Fruit fly (Drosophila melanogaster): Measurements from ENCODE around the gene CG9154.

CG9154 gene

DNA sequence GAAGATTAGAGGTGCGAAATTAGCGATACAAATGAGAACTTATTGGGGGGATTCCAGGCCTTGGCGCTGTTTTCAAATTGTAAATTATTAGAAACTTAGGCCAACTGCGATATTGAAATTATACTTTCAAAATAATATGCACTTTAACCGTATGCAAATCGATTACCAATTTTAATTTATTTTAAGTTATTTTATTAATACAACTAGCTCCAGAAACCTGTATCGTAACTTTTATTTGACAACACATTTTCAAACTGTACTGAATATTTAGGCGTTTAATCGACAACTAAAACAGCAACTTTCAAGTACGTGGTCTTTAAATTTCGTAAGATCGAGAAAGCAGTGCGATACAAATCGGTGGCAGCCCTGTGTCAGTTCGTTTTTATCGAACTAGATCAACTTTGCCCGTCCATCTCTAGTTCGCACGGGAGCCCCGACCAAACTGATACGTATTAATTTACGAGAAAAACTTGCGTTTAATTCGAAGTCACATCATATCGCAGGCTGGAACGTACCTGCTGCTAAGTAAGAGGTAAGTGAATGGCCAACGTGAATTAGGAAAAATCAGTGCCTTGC, at the start of gene CG9154, which contains the start of gene Kr-h2 (continued):
- peak; percentile 42 for TF ChIP-seq CG18262 (tag; optimal IDR thresholded peaks at IDR 0.05)
- no peak for TF ChIP-seq CG6175 (GFP tag; IDR thresholded peaks at IDR 0.05)
- peak; percentile 69 for TF ChIP-seq CG42726 (GFP tag; IDR thresholded peaks at IDR 0.05; ENCODE audit: partially characterized antibody)
- no peak; the same call in 1 of the 2 replicates for TF ChIP-seq CG8765 (GFP tag; IDR thresholded peaks at IDR 0.05)
- no peak for TF ChIP-seq lbe (GFP tag; optimal IDR thresholded peaks at IDR 0.05)
- no peak for TF ChIP-seq CG1792 (GFP tag; optimal IDR thresholded peaks at IDR 0.05)
- TF ChIP-seq Camta (GFP tag; optimal IDR thresholded peaks at IDR 0.05): no peak
- no peak for TF ChIP-seq Hey (tag; optimal IDR thresholded peaks at IDR 0.05)
- TF ChIP-seq btn (GFP tag; optimal IDR thresholded peaks at IDR 0.05): no peak
- peak; percentile 31; the same call in 1 of the 2 replicates for TF ChIP-seq slbo (GFP tag; IDR thresholded peaks at IDR 0.05)
- peak; percentile 100 for TF ChIP-seq CG15514 (GFP tag; optimal IDR thresholded peaks at IDR 0.05)
- no peak for TF ChIP-seq Fer3 (tag; optimal IDR thresholded peaks at IDR 0.05)
- peak; percentile 12 for TF ChIP-seq HmgZ (tag; optimal IDR thresholded peaks at IDR 0.05)
- TF ChIP-seq CG7963 (GFP tag; IDR thresholded peaks at IDR 0.05; ENCODE audit: partially characterized antibody): peak; percentile 77
- peak; percentile 29 for TF ChIP-seq CG12299 (tag; optimal IDR thresholded peaks at IDR 0.05)
- peak; percentile 39 for TF ChIP-seq Drgx (GFP tag; IDR thresholded peaks at IDR 0.05)
- peak in 1 of 2 experiments; percentile 9 for TF ChIP-seq insv (GFP tag; optimal IDR thresholded peaks at IDR 0.05)
- TF ChIP-seq CG16863 (GFP tag; optimal IDR thresholded peaks at IDR 0.05): no peak
- peak; percentile 55 for TF ChIP-seq grau (tag; optimal IDR thresholded peaks at IDR 0.05)
- TF ChIP-seq chif (GFP tag; optimal IDR thresholded peaks at IDR 0.05): no peak
- peak; percentile 71 for TF ChIP-seq row (GFP tag; IDR thresholded peaks at IDR 0.05)
- peak; percentile 48 for TF ChIP-seq Sin3A (optimal IDR thresholded peaks at IDR 0.05)
- peak; percentile 56 for TF ChIP-seq gem (tag; optimal IDR thresholded peaks at IDR 0.05)
- TF ChIP-seq MTF-1 (GFP tag; optimal IDR thresholded peaks at IDR 0.05; ENCODE audit: borderline replicate concordance): no peak
- TF ChIP-seq CG15601 (tag; optimal IDR thresholded peaks at IDR 0.05): peak; percentile 48
- TF ChIP-seq Hsf (GFP tag; optimal IDR thresholded peaks at IDR 0.05): peak; percentile 32
- TF ChIP-seq lov (optimal IDR thresholded peaks at IDR 0.05): no peak
- TF ChIP-seq lov (GFP tag; IDR thresholded peaks at IDR 0.05): no peak
- TF ChIP-seq pzg (GFP tag; optimal IDR thresholded peaks at IDR 0.05): peak; percentile 87
- TF ChIP-seq PHDP (tag; optimal IDR thresholded peaks at IDR 0.05): peak; percentile 29
- no peak for TF ChIP-seq Bteb2 (GFP tag; optimal IDR thresholded peaks at IDR 0.05)
- TF ChIP-seq nerfin-1 (tag; optimal IDR thresholded peaks at IDR 0.05): no peak
- no peak for TF ChIP-seq gcm2 (GFP tag; optimal IDR thresholded peaks at IDR 0.05)
- TF ChIP-seq CG8944 (GFP tag; optimal IDR thresholded peaks at IDR 0.05): no peak
- peak; percentile 77 for TF ChIP-seq knrl (GFP tag; IDR thresholded peaks at IDR 0.05; ENCODE audit: partially characterized antibody)
- peak; percentile 26 for TF ChIP-seq dm (GFP tag; optimal IDR thresholded peaks at IDR 0.05)
- no peak for TF ChIP-seq rib (GFP tag; IDR thresholded peaks at IDR 0.05)
- TF ChIP-seq ems (GFP tag; optimal IDR thresholded peaks at IDR 0.05): peak; percentile 1
- TF ChIP-seq Hr39 (optimal IDR thresholded peaks at IDR 0.05): no peak
- no peak for TF ChIP-seq CG4282 (GFP tag; optimal IDR thresholded peaks at IDR 0.05)
- TF ChIP-seq HHEX (GFP tag; optimal IDR thresholded peaks at IDR 0.05): no peak
- TF ChIP-seq bsh (GFP tag; optimal IDR thresholded peaks at IDR 0.05): peak in 1 of 2 experiments; percentile 17
- TF ChIP-seq MESR4 (GFP tag; optimal IDR thresholded peaks at IDR 0.05): peak; percentile 94
- TF ChIP-seq CG34376 (GFP tag; optimal IDR thresholded peaks at IDR 0.05): peak; percentile 56
